Fruit fly (Drosophila melanogaster) whole organism, embryonic: Measurements from ENCODE around the gene Pvf2.

Source experiments
- B-H2 ChIP-seq: fragments of 200-800 bp; sonication (Bioruptor generic); optimal IDR thresholded peaks from 2 replicates; lab custom pipeline; 2018; ENCODE audit warnings: missing biosample characterization, mild to moderate bottlenecking, missing genetic modification characterization
- CG10267 ChIP-seq: fragments of 200-800 bp; sonication (Bioruptor generic); optimal IDR thresholded peaks from 2 replicates; lab custom pipeline; 2018; ENCODE audit warnings: missing biosample characterization, mild to moderate bottlenecking, missing genetic modification characterization, moderate library complexity
- CG10366 ChIP-seq: fragments of 200-800 bp; sonication (Bioruptor generic); IDR thresholded peaks from 2 replicates; pipeline ENCODE4 v1.3.6; 2022; ENCODE audit warnings: missing biosample characterization, missing genetic modification characterization
- CG10431 ChIP-seq: fragments of 200-800 bp; sonication (Bioruptor generic); optimal IDR thresholded peaks from 3 replicates; lab custom pipeline; 2018; ENCODE audit warnings: missing biosample characterization, mild to moderate bottlenecking, missing genetic modification characterization
- CG10565 ChIP-seq: fragments of 200-800 bp; sonication (Bioruptor generic); optimal IDR thresholded peaks from 3 replicates; lab custom pipeline; 2016; ENCODE audit warnings: missing biosample characterization, mild to moderate bottlenecking, missing genetic modification characterization
- CG13624 ChIP-seq: fragments of 200-800 bp; sonication (Bioruptor generic); optimal IDR thresholded peaks from 2 replicates; lab custom pipeline; 2016; ENCODE audit warnings: missing biosample characterization, missing genetic modification characterization
- CG14667 ChIP-seq: fragments of 200-800 bp; sonication (Bioruptor generic); IDR thresholded peaks from 2 replicates; pipeline ENCODE4 v1.3.6; 2022; ENCODE audit warnings: missing biosample characterization, missing genetic modification characterization
- CG17385 ChIP-seq: fragments of 200-800 bp; sonication (Bioruptor generic); optimal IDR thresholded peaks from 3 replicates; lab custom pipeline; 2018; ENCODE audit warnings: missing biosample characterization, mild to moderate bottlenecking, missing genetic modification characterization
- CG18476 ChIP-seq: fragments of 200-800 bp; sonication (Bioruptor generic); optimal IDR thresholded peaks from 2 replicates; lab custom pipeline; 2016; ENCODE audit warnings: missing biosample characterization, mild to moderate bottlenecking, missing genetic modification characterization
- CG31224 ChIP-seq: fragments of 200-800 bp; sonication (Bioruptor generic); IDR thresholded peaks from 2 replicates; pipeline ENCODE4 v1.3.6; 2022; ENCODE audit warnings: missing biosample characterization, missing genetic modification characterization
- CG34422 ChIP-seq: fragments of 200-800 bp; sonication (Bioruptor generic); IDR thresholded peaks from 3 replicates; pipeline ENCODE4 v1.3.6; 2022; ENCODE audit warnings: missing biosample characterization, missing genetic modification characterization
- CG3838 ChIP-seq: fragments of 200-800 bp; sonication (Bioruptor generic); optimal IDR thresholded peaks from 3 replicates; lab custom pipeline; 2016; ENCODE audit warnings: missing biosample characterization, missing genetic modification characterization
- CG3847 ChIP-seq: fragments of 200-800 bp; sonication (Bioruptor generic); IDR thresholded peaks from 2 replicates; pipeline ENCODE4 v1.3.6; 2022; ENCODE audit warnings: missing biosample characterization, missing genetic modification characterization
- CG4282 ChIP-seq: fragments of 200-800 bp; sonication (Bioruptor generic); optimal IDR thresholded peaks from 2 replicates; lab custom pipeline; 2016; ENCODE audit warnings: missing biosample characterization, missing genetic modification characterization
- CG4328 ChIP-seq: fragments of 200-800 bp; sonication (Bioruptor generic); optimal IDR thresholded peaks from 3 replicates; lab custom pipeline; 2017; ENCODE audit warnings: missing biosample characterization, missing genetic modification reagents, missing genetic modification characterization
- CG4424 ChIP-seq: fragments of 200-800 bp; sonication (Bioruptor generic); optimal IDR thresholded peaks from 3 replicates; lab custom pipeline; 2016; ENCODE audit warnings: missing biosample characterization, missing genetic modification characterization
- CG6254 ChIP-seq: fragments of 200-800 bp; sonication (Bioruptor generic); optimal IDR thresholded peaks from 3 replicates; lab custom pipeline; 2017; ENCODE audit warnings: mild to moderate bottlenecking, missing biosample characterization, missing genetic modification reagents, missing genetic modification characterization
- CG6854 ChIP-seq: fragments of 200-800 bp; sonication (Bioruptor generic); optimal IDR thresholded peaks from 3 replicates; lab custom pipeline; 2017; ENCODE audit warnings: missing biosample characterization, mild to moderate bottlenecking, missing genetic modification characterization
- CG8388 ChIP-seq: fragments of 200-800 bp; sonication (Bioruptor generic); optimal IDR thresholded peaks from 2 replicates; lab custom pipeline; 2019; ENCODE audit warnings: missing biosample characterization, mild to moderate bottlenecking, missing genetic modification characterization, moderate library complexity
- CG8765 ChIP-seq: fragments of 200-800 bp; sonication (Bioruptor generic); IDR thresholded peaks from 2 replicates; pipeline ENCODE4 v1.3.6; 2022; ENCODE audit warnings: missing biosample characterization, missing genetic modification characterization
- CG9215 ChIP-seq: fragments of 200-800 bp; sonication (Bioruptor generic); IDR thresholded peaks from 2 replicates; pipeline ENCODE4 v1.3.6; 2022; ENCODE audit warnings: missing biosample characterization, missing genetic modification characterization
- D19A ChIP-seq: fragments of 200-800 bp; optimal IDR thresholded peaks from 3 replicates; lab custom pipeline; 2019; ENCODE audit warnings: missing biosample characterization, mild to moderate bottlenecking, missing genetic modification characterization, moderate library complexity
- Deaf1 ChIP-seq: fragments of 200-800 bp; optimal IDR thresholded peaks from 3 replicates; lab custom pipeline; 2019; ENCODE audit warnings: missing biosample characterization, mild to moderate bottlenecking, missing genetic modification characterization, moderate library complexity
- Fer1 ChIP-seq: fragments of 200-800 bp; sonication (Bioruptor generic); optimal IDR thresholded peaks from 2 replicates; lab custom pipeline; 2017; ENCODE audit warnings: missing biosample characterization, mild to moderate bottlenecking, missing genetic modification characterization
- HLH3B ChIP-seq: fragments of 200-800 bp; sonication (Bioruptor generic); IDR thresholded peaks from 2 replicates; pipeline ENCODE4 v1.3.6; 2022; ENCODE audit warnings: missing biosample characterization, missing genetic modification characterization
- Hand ChIP-seq: fragments of 200-800 bp; sonication (Bioruptor generic); optimal IDR thresholded peaks from 2 replicates; lab custom pipeline; 2017; ENCODE audit warnings: mild to moderate bottlenecking, missing biosample characterization, missing genetic modification reagents, missing genetic modification characterization
- Hmr ChIP-seq: fragments of 200-800 bp; sonication (Bioruptor generic); optimal IDR thresholded peaks from 3 replicates; lab custom pipeline; 2017; ENCODE audit warnings: mild to moderate bottlenecking, missing biosample characterization, missing genetic modification reagents, missing genetic modification characterization
- Mrtf ChIP-seq: fragments of 200-800 bp; sonication (Bioruptor generic); IDR thresholded peaks from 3 replicates; pipeline ENCODE4 v1.3.6; 2022; ENCODE audit warnings: missing biosample characterization, missing genetic modification characterization
- Oli ChIP-seq: fragments of 200-800 bp; sonication (Bioruptor generic); optimal IDR thresholded peaks from 2 replicates; lab custom pipeline; 2018; ENCODE audit warnings: missing biosample characterization, mild to moderate bottlenecking, missing genetic modification characterization, moderate library complexity
- Ptx1 ChIP-seq: fragments of 200-800 bp; sonication (Bioruptor generic); IDR thresholded peaks from 2 replicates; pipeline ENCODE4 v1.3.6; 2022; ENCODE audit warnings: missing biosample characterization, missing genetic modification characterization
- abd-A ChIP-seq: fragments of 200-800 bp; sonication (Bioruptor generic); optimal IDR thresholded peaks from 3 replicates; lab custom pipeline; 2019; ENCODE audit warnings: missing biosample characterization, mild to moderate bottlenecking, missing genetic modification characterization, moderate library complexity
- aop ChIP-seq: fragments of 200-800 bp; sonication (Bioruptor generic); IDR thresholded peaks from 2 replicates; pipeline ENCODE4 v1.3.6; 2022; ENCODE audit warnings: missing biosample characterization, missing genetic modification characterization
- ato ChIP-seq: fragments of 200-800 bp; sonication (Bioruptor generic); IDR thresholded peaks from 2 replicates; pipeline ENCODE4 v1.3.6; 2022; ENCODE audit warnings: missing biosample characterization, missing genetic modification characterization; ENCODE audit not compliant: partially characterized antibody
- bigmax ChIP-seq: fragments of 200-800 bp; sonication (Bioruptor generic); optimal IDR thresholded peaks from 2 replicates; lab custom pipeline; 2018; ENCODE audit warnings: missing biosample characterization, mild to moderate bottlenecking, missing genetic modification characterization
- br ChIP-seq: fragments of >200 bp; optimal IDR thresholded peaks from 2 replicates; lab custom pipeline; 2017
- cg ChIP-seq: fragments of 200-800 bp; sonication (Bioruptor generic); optimal IDR thresholded peaks from 3 replicates; lab custom pipeline; 2019; ENCODE audit warnings: missing biosample characterization, mild to moderate bottlenecking, missing genetic modification characterization, moderate library complexity
- crol ChIP-seq: fragments of 200-800 bp; sonication (Bioruptor generic); IDR thresholded peaks from 2 replicates; pipeline ENCODE4 v1.3.6; 2022; ENCODE audit warnings: missing biosample characterization, missing genetic modification characterization
- dm ChIP-seq: fragments of 200-800 bp; sonication (Bioruptor generic); optimal IDR thresholded peaks from 3 replicates; lab custom pipeline; 2016; ENCODE audit warnings: missing biosample characterization, missing genetic modification characterization
- hbn ChIP-seq: fragments of 200-800 bp; sonication (Bioruptor generic); IDR thresholded peaks from 2 replicates; pipeline ENCODE4 v1.3.6; 2022; ENCODE audit warnings: missing biosample characterization, missing genetic modification characterization; ENCODE audit not compliant: partially characterized antibody
- kay ChIP-seq: fragments of 200-800 bp; sonication (Bioruptor generic); optimal IDR thresholded peaks from 2 replicates; lab custom pipeline; 2016; ENCODE audit warnings: missing biosample characterization, missing genetic modification characterization
- ken ChIP-seq: fragments of 200-800 bp; sonication (Bioruptor generic); IDR thresholded peaks from 3 replicates; pipeline ENCODE4 v1.3.6; 2022; ENCODE audit warnings: missing biosample characterization, missing genetic modification characterization
- lola ChIP-seq, 3 experiments: fragments of >200 bp in 2 of 3; fragments of 200-800 bp in 1 of 3; sonication (Bioruptor generic) in 1 of 3; optimal IDR thresholded peaks; 2 replicates each; lab custom pipeline; 2017 to 2019; ENCODE audit warnings: missing biosample characterization in 3 of 3, missing genetic modification characterization in 3 of 3, mild to moderate bottlenecking in 1 of 3, moderate library complexity in 1 of 3
- mirr ChIP-seq: fragments of 200-800 bp; sonication (Bioruptor generic); optimal IDR thresholded peaks from 3 replicates; lab custom pipeline; 2018; ENCODE audit warnings: missing biosample characterization, mild to moderate bottlenecking, missing genetic modification characterization
- nerfin-2 ChIP-seq: fragments of 200-800 bp; sonication (Bioruptor generic); IDR thresholded peaks from 2 replicates; pipeline ENCODE4 v1.3.6; 2022; ENCODE audit warnings: missing biosample characterization, missing genetic modification characterization; ENCODE audit not compliant: partially characterized antibody
- odd ChIP-seq: fragments of 200-800 bp; sonication (Bioruptor generic); optimal IDR thresholded peaks from 2 replicates; lab custom pipeline; 2017; ENCODE audit warnings: missing biosample characterization, mild to moderate bottlenecking, missing genetic modification characterization
- pros ChIP-seq: fragments of 200-800 bp; sonication (Bioruptor generic); optimal IDR thresholded peaks from 3 replicates; lab custom pipeline; 2019; ENCODE audit warnings: missing biosample characterization, mild to moderate bottlenecking, missing genetic modification characterization, moderate library complexity
- ro ChIP-seq: fragments of 200-800 bp; sonication (Bioruptor generic); IDR thresholded peaks from 2 replicates; pipeline ENCODE4 v1.3.6; 2022; ENCODE audit warnings: missing biosample characterization, missing genetic modification characterization
- sens-2 ChIP-seq: fragments of 200-800 bp; sonication (Bioruptor generic); IDR thresholded peaks from 2 replicates; pipeline ENCODE4 v1.3.6; 2022; ENCODE audit warnings: missing biosample characterization, missing genetic modification characterization
- so ChIP-seq: fragments of 200-800 bp; sonication (Bioruptor generic); IDR thresholded peaks from 3 replicates; pipeline ENCODE4 v1.3.6; 2022; ENCODE audit warnings: missing biosample characterization, missing genetic modification characterization
- sr ChIP-seq: fragments of 200-800 bp; sonication (Bioruptor generic); IDR thresholded peaks from 3 replicates; pipeline ENCODE4 v1.3.6; 2022; ENCODE audit warnings: missing biosample characterization, missing genetic modification characterization
- tup ChIP-seq: fragments of 200-800 bp; sonication (Bioruptor generic); optimal IDR thresholded peaks from 2 replicates; lab custom pipeline; 2016; ENCODE audit warnings: missing biosample characterization, mild to moderate bottlenecking, missing genetic modification characterization, moderate library complexity
- unpg ChIP-seq: fragments of 200-800 bp; sonication (Bioruptor generic); optimal IDR thresholded peaks from 3 replicates; lab custom pipeline; 2018; ENCODE audit warnings: missing biosample characterization, mild to moderate bottlenecking, missing genetic modification characterization, moderate library complexity

The Pvf2 gene

DNA sequence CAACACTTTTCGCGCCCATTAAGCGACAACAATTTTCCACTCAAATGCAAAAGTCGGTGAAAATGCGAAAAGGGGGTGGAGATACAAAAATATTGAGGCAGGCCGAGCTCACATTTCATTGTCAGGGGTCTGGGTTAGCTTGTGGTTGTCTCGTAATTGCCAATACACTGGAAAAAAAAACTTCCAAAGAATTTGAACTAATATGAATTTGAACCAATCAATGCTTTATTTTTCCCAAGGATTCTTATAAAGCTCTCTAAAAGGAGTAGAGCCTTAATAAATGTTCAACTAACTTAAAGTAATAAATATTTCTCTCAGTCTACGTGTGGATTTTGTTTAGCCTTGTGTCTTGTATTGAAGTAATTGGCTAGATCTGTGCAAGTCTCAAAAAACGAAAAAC is 11.4 kb downstream of the Pvf2 start (continued):
- no peak for TF ChIP-seq CG3847
- no peak for TF ChIP-seq CG4282 (GFP tag; lab: Kevin White, UChicago)
- TF ChIP-seq CG13624 (GFP tag; lab: Kevin White, UChicago) = no peak
- TF ChIP-seq CG17385 (GFP tag; lab: Kevin White, UChicago) = no peak
- TF ChIP-seq CG14667 (GFP tag; lab: Robert Waterston, UW) = no peak
- no peak for TF ChIP-seq Hand (GFP tag; lab: Kevin White, UChicago)
- no peak for TF ChIP-seq mirr (GFP tag; lab: Kevin White, UChicago)
- no peak for TF ChIP-seq dm (GFP tag; lab: Kevin White, UChicago)
- TF ChIP-seq HLH3B = no peak
- TF ChIP-seq ato (GFP tag; lab: Robert Waterston, UW) = no peak
- TF ChIP-seq CG10431 = no peak
- TF ChIP-seq nerfin-2 (GFP tag; lab: Robert Waterston, UW) = no peak
- 0 out of 3 replicates have a peak, but pooled peaks have one; percentile 8 for TF ChIP-seq CG34422 (GFP tag; lab: Robert Waterston, UW)
- no peak for TF ChIP-seq sr (GFP tag; lab: Robert Waterston, UW)
- TF ChIP-seq CG10366 = no peak
- TF ChIP-seq Mrtf (GFP tag; lab: Robert Waterston, UW) = no peak
- no peak for TF ChIP-seq bigmax (GFP tag; lab: Kevin White, UChicago)
- TF ChIP-seq Oli = peak; percentile 21
- TF ChIP-seq Hmr (GFP tag; lab: Kevin White, UChicago) = peak; percentile 25
- no peak for TF ChIP-seq ken
- no peak for TF ChIP-seq pros (GFP tag; lab: Kevin White, UChicago)
- TF ChIP-seq unpg (GFP tag; lab: Kevin White, UChicago) = peak; percentile 49
- TF ChIP-seq B-H2 (GFP tag; lab: Kevin White, UChicago) = no peak
- TF ChIP-seq D19A (tag; lab: Kevin White, UChicago) = no peak
- no peak for TF ChIP-seq br (lab: Kevin White, UChicago)
- TF ChIP-seq CG9215 (GFP tag; lab: Robert Waterston, UW) = no peak
- no peak for TF ChIP-seq CG6254 (GFP tag; lab: Kevin White, UChicago)
- TF ChIP-seq CG31224 = no peak
- TF ChIP-seq aop (GFP tag; lab: Robert Waterston, UW) = no peak
- no peak for TF ChIP-seq CG3838
- TF ChIP-seq crol (GFP tag; lab: Robert Waterston, UW) = no peak
- peak; percentile 10 for TF ChIP-seq CG10267 (tag; lab: Kevin White, UChicago)
- TF ChIP-seq odd (GFP tag; lab: Kevin White, UChicago) = no peak
- TF ChIP-seq kay = no peak
- no peak for TF ChIP-seq ro (GFP tag; lab: Robert Waterston, UW)
- peak; percentile 26 for TF ChIP-seq CG4424 (GFP tag; lab: Kevin White, UChicago)
- TF ChIP-seq lola (GFP tag; optimal IDR thresholded peaks at IDR 0.05; lab: Kevin White, UChicago) = peak in 1 of 3 experiments; percentile 14
- TF ChIP-seq CG4328 (GFP tag; lab: Kevin White, UChicago) = no peak
- TF ChIP-seq CG10565 (GFP tag; lab: Kevin White, UChicago) = no peak
- 0 out of 2 replicates have a peak, but pooled peaks have one; percentile 10 for TF ChIP-seq Ptx1 (GFP tag; lab: Robert Waterston, UW)
- TF ChIP-seq CG8388 (GFP tag; lab: Kevin White, UChicago) = peak; percentile 24
- no peak for TF ChIP-seq tup
- no peak for TF ChIP-seq cg
- no peak for TF ChIP-seq Fer1
- TF ChIP-seq sens-2 = no peak
- TF ChIP-seq CG6854 (GFP tag; lab: Kevin White, UChicago) = no peak
- no peak for TF ChIP-seq hbn
- no peak for TF ChIP-seq CG18476
- no peak for TF ChIP-seq Deaf1 (tag; lab: Kevin White, UChicago)
- TF ChIP-seq so = no peak
- TF ChIP-seq CG8765 = no peak
- no peak for TF ChIP-seq abd-A (tag; lab: Kevin White, UChicago)
